Worm (Caenorhabditis elegans) whole organism, L3 larva: Measurements from ENCODE around the gene C17B7.12.

Experiments used
- R02D3.7 ChIP-seq: fragments of 150-350 bp; optimal IDR thresholded peaks from 2 replicates; lab custom pipeline; 2014; ENCODE audit warnings: missing biosample characterization, missing genetic modification characterization
- ZK546.5 ChIP-seq: sonication (generic microtip); optimal IDR thresholded peaks from 2 replicates; lab custom pipeline; 2017; ENCODE audit warnings: missing biosample characterization, missing genetic modification characterization
- aly-2 ChIP-seq: fragments of 150-350 bp; optimal IDR thresholded peaks from 2 replicates; lab custom pipeline; 2014; ENCODE audit warnings: missing biosample characterization, missing genetic modification characterization
- ceh-16 ChIP-seq: sonication (generic microtip); optimal IDR thresholded peaks from 2 replicates; lab custom pipeline; 2017; ENCODE audit warnings: missing biosample characterization, missing genetic modification characterization
- ceh-28 ChIP-seq: fragments of 150-350 bp; optimal IDR thresholded peaks from 2 replicates; lab custom pipeline; 2014; ENCODE audit warnings: missing biosample characterization, missing genetic modification reagents, missing genetic modification characterization
- ceh-9 ChIP-seq: sonication (generic microtip); optimal IDR thresholded peaks from 2 replicates; lab custom pipeline; 2018; ENCODE audit warnings: missing biosample characterization, missing genetic modification characterization
- egl-5 ChIP-seq: fragments of 150-350 bp; optimal IDR thresholded peaks from 2 replicates; lab custom pipeline; 2017; ENCODE audit warnings: missing biosample characterization, missing genetic modification reagents, missing genetic modification characterization, inconsistent platforms
- elt-1 ChIP-seq: fragments of 150-350 bp; optimal IDR thresholded peaks from 2 replicates; lab custom pipeline; 2014; ENCODE audit warnings: missing biosample characterization, missing genetic modification characterization
- elt-2 ChIP-seq: sonication (generic microtip); optimal IDR thresholded peaks from 2 replicates; lab custom pipeline; 2016; ENCODE audit warnings: missing genetic modification reagents, mild to moderate bottlenecking, missing genetic modification characterization, missing compliant biosample characterization
- elt-3 ChIP-seq, 3 experiments: fragments of 150-350 bp in 1 of 3; sonication (generic microtip) in 2 of 3; optimal IDR thresholded peaks; 2 replicates in 2 of 3; 4 replicates in 1 of 3; lab custom pipeline; 2014 to 2017; ENCODE audit warnings: missing biosample characterization in 3 of 3, missing genetic modification characterization in 3 of 3
- fkh-10 ChIP-seq: sonication (generic microtip); optimal IDR thresholded peaks from 2 replicates; lab custom pipeline; 2017; ENCODE audit warnings: missing biosample characterization, missing genetic modification reagents, missing genetic modification characterization
- fkh-2 ChIP-seq: fragments of 150-350 bp; optimal IDR thresholded peaks from 2 replicates; lab custom pipeline; 2014; ENCODE audit warnings: missing biosample characterization, missing genetic modification reagents, missing genetic modification characterization
- fos-1 ChIP-seq: fragments of 150-350 bp; optimal IDR thresholded peaks from 2 replicates; lab custom pipeline; 2014; ENCODE audit warnings: missing biosample characterization, missing genetic modification characterization
- hmg-11 ChIP-seq: sonication (generic microtip); optimal IDR thresholded peaks from 2 replicates; lab custom pipeline; 2016; ENCODE audit warnings: missing genetic modification characterization, missing compliant biosample characterization
- jun-1 ChIP-seq: fragments of 150-350 bp; optimal IDR thresholded peaks from 2 replicates; lab custom pipeline; 2014; ENCODE audit warnings: missing biosample characterization, missing genetic modification reagents, missing genetic modification characterization
- lin-15B ChIP-seq: fragments of 150-350 bp; optimal IDR thresholded peaks from 2 replicates; lab custom pipeline; 2014; ENCODE audit warnings: missing biosample characterization, missing genetic modification characterization
- lin-39 ChIP-seq: fragments of 150-350 bp; optimal IDR thresholded peaks from 2 replicates; lab custom pipeline; 2018; ENCODE audit warnings: missing biosample characterization, missing genetic modification reagents, missing genetic modification characterization
- mdl-1 ChIP-seq: fragments of 150-350 bp; optimal IDR thresholded peaks from 2 replicates; lab custom pipeline; 2014; ENCODE audit warnings: missing biosample characterization, missing genetic modification characterization
- nfya-1 ChIP-seq: sonication (generic microtip); optimal IDR thresholded peaks from 2 replicates; lab custom pipeline; 2017; ENCODE audit warnings: missing genetic modification characterization, mild to moderate bottlenecking, missing compliant biosample characterization, antibody characterized with exemption, moderate library complexity; ENCODE audit not compliant: insufficient read depth
- nhr-11 ChIP-seq: fragments of 150-350 bp; optimal IDR thresholded peaks from 2 replicates; lab custom pipeline; 2014; ENCODE audit warnings: missing biosample characterization, missing genetic modification characterization
- nhr-12 ChIP-seq: fragments of 150-350 bp; optimal IDR thresholded peaks from 2 replicates; lab custom pipeline; 2014; ENCODE audit warnings: missing biosample characterization, missing genetic modification characterization
- nhr-23 ChIP-seq: fragments of 150-350 bp; optimal IDR thresholded peaks from 2 replicates; lab custom pipeline; 2014; ENCODE audit warnings: missing biosample characterization, missing genetic modification reagents, missing genetic modification characterization
- nhr-25 ChIP-seq: sonication (generic microtip); optimal IDR thresholded peaks from 2 replicates; lab custom pipeline; 2017; ENCODE audit warnings: missing biosample characterization, missing genetic modification characterization
- nhr-28 ChIP-seq: fragments of 150-350 bp; optimal IDR thresholded peaks from 2 replicates; lab custom pipeline; 2014; ENCODE audit warnings: missing biosample characterization, missing genetic modification characterization
- nhr-43 ChIP-seq: sonication (generic microtip); optimal IDR thresholded peaks from 2 replicates; lab custom pipeline; 2016; ENCODE audit warnings: mild to moderate bottlenecking, missing genetic modification characterization, missing compliant biosample characterization; ENCODE audit not compliant: poor library complexity, severe bottlenecking
- nhr-67 ChIP-seq: fragments of 150-350 bp; optimal IDR thresholded peaks from 2 replicates; lab custom pipeline; 2014; ENCODE audit warnings: missing biosample characterization, missing genetic modification characterization
- nhr-76 ChIP-seq: fragments of 150-350 bp; sonication (generic microtip); optimal IDR thresholded peaks from 5 replicates; lab custom pipeline; 2014; ENCODE audit warnings: missing biosample characterization, missing genetic modification characterization
- nhr-77 ChIP-seq: fragments of 150-350 bp; optimal IDR thresholded peaks from 2 replicates; lab custom pipeline; 2014; ENCODE audit warnings: missing biosample characterization, missing genetic modification characterization
- pha-4 ChIP-seq: fragments of 150-350 bp; optimal IDR thresholded peaks from 2 replicates; lab custom pipeline; 2014; ENCODE audit warnings: missing biosample characterization, missing genetic modification reagents, missing genetic modification characterization
- pqm-1 ChIP-seq: fragments of 150-350 bp; optimal IDR thresholded peaks from 2 replicates; lab custom pipeline; 2017; ENCODE audit warnings: missing biosample characterization, missing genetic modification characterization, inconsistent platforms
- sea-2 ChIP-seq: fragments of 150-350 bp; sonication (generic microtip); optimal IDR thresholded peaks from 4 replicates; lab custom pipeline; 2014; ENCODE audit warnings: missing biosample characterization, missing genetic modification reagents, missing genetic modification characterization
- skn-1 ChIP-seq: fragments of 150-350 bp; optimal IDR thresholded peaks from 2 replicates; lab custom pipeline; 2014; ENCODE audit warnings: missing biosample characterization, missing genetic modification characterization
- snpc-4 ChIP-seq: fragments of 150-350 bp; optimal IDR thresholded peaks from 2 replicates; lab custom pipeline; 2014; ENCODE audit warnings: missing biosample characterization, missing genetic modification characterization
- tbx-2 ChIP-seq: sonication (generic microtip); optimal IDR thresholded peaks from 2 replicates; lab custom pipeline; 2016; ENCODE audit warnings: mild to moderate bottlenecking, missing genetic modification characterization, missing compliant biosample characterization
- unc-39 ChIP-seq: sonication (generic microtip); optimal IDR thresholded peaks from 4 replicates; lab custom pipeline; 2017; ENCODE audit warnings: missing biosample characterization, missing genetic modification characterization
- unc-62 ChIP-seq: fragments of 150-350 bp; sonication (generic microtip); optimal IDR thresholded peaks from 4 replicates; lab custom pipeline; 2014; ENCODE audit warnings: missing biosample characterization, missing genetic modification reagents, missing genetic modification characterization
- zag-1 ChIP-seq: fragments of 150-350 bp; optimal IDR thresholded peaks from 2 replicates; lab custom pipeline; 2014; ENCODE audit warnings: missing biosample characterization, missing genetic modification characterization
- ztf-11 ChIP-seq: fragments of 150-350 bp; optimal IDR thresholded peaks from 2 replicates; lab custom pipeline; 2014; ENCODE audit warnings: missing biosample characterization, missing genetic modification characterization
- ztf-4 ChIP-seq: fragments of 150-350 bp; optimal IDR thresholded peaks from 2 replicates; lab custom pipeline; 2014; ENCODE audit warnings: missing biosample characterization, missing genetic modification characterization

C17B7.12 gene

ce11 chrV:3352925-3353324, at the start of gene C17B7.12:
Gene C17B7.12, plus strand, starts transcription at chrV:3353225.
- TF ChIP-seq pqm-1 (tag; lab: Kevin White, UChicago), result no peak
- TF ChIP-seq elt-3 (tag; optimal IDR thresholded peaks at IDR 0.05; lab: Kevin White, UChicago), result no peak
- TF ChIP-seq ZK546.5 (tag; lab: Kevin White, UChicago), result no peak
- TF ChIP-seq nhr-67 (tag; lab: Kevin White, UChicago), result no peak
- no peak for TF ChIP-seq sea-2 (GFP tag; lab: Kevin White, UChicago)
- TF ChIP-seq ceh-9 (tag; lab: Kevin White, UChicago), result no peak
- no peak for TF ChIP-seq R02D3.7 (tag; lab: Kevin White, UChicago)
- no peak for TF ChIP-seq nhr-12 (tag; lab: Kevin White, UChicago)

- TF ChIP-seq nhr-67 (tag; lab: Kevin White, UChicago), result no peak
- no peak for TF ChIP-seq elt-3 (tag; optimal IDR thresholded peaks at IDR 0.05; lab: Kevin White, UChicago)
- no peak for TF ChIP-seq nhr-76 (tag; lab: Kevin White, UChicago)
- no peak for TF ChIP-seq nhr-11
- TF ChIP-seq nhr-23, result no peak
- no peak for TF ChIP-seq aly-2 (tag; lab: Kevin White, UChicago)
- TF ChIP-seq nhr-77 (tag; lab: Kevin White, UChicago), result no peak
- no peak for TF ChIP-seq egl-5
- TF ChIP-seq unc-62 (GFP tag; lab: Kevin White, UChicago), result no peak
Observed at ce11 chrV:3308169-3308568, 44.9 kb upstream of the C17B7.12 start, which contains the start of gene srbc-3. Gene srbc-3, plus strand, starts transcription at chrV:3308469.

- TF ChIP-seq skn-1 (tag; lab: Kevin White, UChicago) (no peak), unc-39 (no peak), snpc-4 (tag; lab: Kevin White, UChicago) (peak; percentile 14), zag-1 (no peak), pqm-1 (tag; lab: Kevin White, UChicago) (no peak), nhr-76 (tag; lab: Kevin White, UChicago) (no peak), nfya-1 (peak; percentile 27), hmg-11 (tag; lab: Kevin White, UChicago) (peak; percentile 50), fkh-10 (GFP tag; lab: Kevin White, UChicago) (no peak), ceh-9 (tag; lab: Kevin White, UChicago) (no peak), elt-2 (peak; percentile 38), ztf-4 (no peak), fkh-2 (tag; lab: Kevin White, UChicago) (no peak), nhr-11 (no peak), ztf-11 (no peak), fos-1 (tag; lab: Kevin White, UChicago) (no peak), elt-1 (tag; lab: Kevin White, UChicago) (no peak), nhr-28 (tag; lab: Kevin White, UChicago) (no peak), jun-1 (tag; lab: Kevin White, UChicago) (no peak)
Observed at ce11 chrV:3312067-3312666, 40.9 kb upstream of the C17B7.12 start, which contains the start of gene arrd-18. Gene arrd-18, minus strand, starts transcription at chrV:3312117.

ce11 chrV:3315308-3315707, 37.7 kb upstream of the C17B7.12 start, which contains the start of gene arrd-19:
Gene arrd-19, minus strand, starts transcription at chrV:3315516.
- TF ChIP-seq ceh-16 (no peak), lin-39 (tag; lab: Kevin White, UChicago) (peak; percentile 60), elt-2 (peak; percentile 46), zag-1 (no peak), elt-3 (tag; optimal IDR thresholded peaks at IDR 0.05; lab: Kevin White, UChicago) (peak in 1 of 3 experiments; percentile 39), lin-15B (tag; lab: Kevin White, UChicago) (peak; percentile 70), snpc-4 (tag; lab: Kevin White, UChicago) (peak; percentile 45), mdl-1 (tag; lab: Kevin White, UChicago) (no peak), pha-4 (tag; lab: Kevin White, UChicago) (peak; percentile 89), nfya-1 (peak; percentile 83), nhr-43 (tag; lab: Kevin White, UChicago) (peak; percentile 72), pqm-1 (tag; lab: Kevin White, UChicago) (peak; percentile 11), nhr-23 (peak; percentile 85), ceh-28 (tag; lab: Kevin White, UChicago) (peak; percentile 52), hmg-11 (tag; lab: Kevin White, UChicago) (peak; percentile 84), nhr-25 (tag; lab: Kevin White, UChicago) (peak; percentile 92), nhr-28 (tag; lab: Kevin White, UChicago) (no peak), egl-5 (peak; percentile 75), jun-1 (tag; lab: Kevin White, UChicago) (peak; percentile 13), tbx-2 (tag; lab: Kevin White, UChicago) (peak; percentile 38)
